Worm (Caenorhabditis elegans) whole organism, mixed stage, embryonic: ENCODE measurements around the gene C28D4.5.

Experiments used
- cnd-1 ChIP-seq: fragments of 200-800 bp; sonication (Bioruptor generic); optimal IDR thresholded peaks from 2 replicates; lab custom pipeline; 2018; ENCODE audit warnings: mild to moderate bottlenecking, missing genetic modification characterization, missing compliant biosample characterization
- hlh-1 ChIP-seq: fragments of 150-350 bp; optimal IDR thresholded peaks from 2 replicates; lab custom pipeline; 2014; ENCODE audit warnings: missing biosample characterization, missing genetic modification reagents, missing genetic modification characterization
- lsy-2 ChIP-seq: fragments of 150-350 bp; optimal IDR thresholded peaks from 2 replicates; lab custom pipeline; 2014; ENCODE audit warnings: missing biosample characterization, missing genetic modification characterization
- nhr-237 ChIP-seq: fragments of 150-350 bp; optimal IDR thresholded peaks from 2 replicates; lab custom pipeline; 2014; ENCODE audit warnings: missing biosample characterization, missing genetic modification characterization
- nhr-76 ChIP-seq: sonication (generic microtip); optimal IDR thresholded peaks from 2 replicates; lab custom pipeline; 2017; ENCODE audit warnings: missing biosample characterization, missing genetic modification characterization
- sem-2 ChIP-seq: fragments of 200-800 bp; sonication (Bioruptor generic); optimal IDR thresholded peaks from 2 replicates; lab custom pipeline; 2018; ENCODE audit warnings: mild to moderate bottlenecking, missing genetic modification characterization, missing compliant biosample characterization
- snpc-4 ChIP-seq: fragments of 150-350 bp; optimal IDR thresholded peaks from 2 replicates; lab custom pipeline; 2014; ENCODE audit warnings: missing biosample characterization, missing genetic modification characterization
- unc-120 ChIP-seq: sonication (generic microtip); optimal IDR thresholded peaks from 2 replicates; lab custom pipeline; 2017; ENCODE audit warnings: missing genetic modification characterization, missing compliant biosample characterization; ENCODE audit not compliant: poor library complexity, severe bottlenecking
- unc-39 ChIP-seq: fragments of 150-350 bp; optimal IDR thresholded peaks from 2 replicates; lab custom pipeline; 2014; ENCODE audit warnings: missing biosample characterization, missing genetic modification characterization
- zip-8 ChIP-seq: fragments of 150-350 bp; optimal IDR thresholded peaks from 2 replicates; lab custom pipeline; 2014; ENCODE audit warnings: missing biosample characterization, missing genetic modification characterization
- ztf-11 ChIP-seq: fragments of 150-350 bp; optimal IDR thresholded peaks from 2 replicates; lab custom pipeline; 2014; ENCODE audit warnings: missing biosample characterization, missing genetic modification characterization

- TF ChIP-seq lsy-2 (tag; lab: Kevin White, UChicago) (peak; percentile 47), ztf-11 (tag; lab: Kevin White, UChicago) (no peak), cnd-1 (no peak), zip-8 (tag; lab: Kevin White, UChicago) (no peak), unc-39 (tag; lab: Kevin White, UChicago) (no peak), snpc-4 (no peak), unc-120 (tag; lab: Kevin White, UChicago) (peak; percentile 75), hlh-1 (no peak), nhr-237 (tag; lab: Kevin White, UChicago) (no peak), nhr-76 (tag; lab: Kevin White, UChicago) (no peak), sem-2 (GFP tag; lab: Kevin White, UChicago) (no peak)
Measured at ce11 chrIV:9718396-9718795, 28.3 kb downstream of the C28D4.5 start.
